Worm (Caenorhabditis elegans) whole organism, L3 larva: Measurements from ENCODE around the gene C55A6.3.

Experiments
- nhr-237 ChIP-seq: fragments of 150-350 bp; optimal IDR thresholded peaks from 2 replicates; lab custom pipeline; 2014; ENCODE audit warnings: missing biosample characterization, missing genetic modification characterization
- snpc-4 ChIP-seq: fragments of 150-350 bp; optimal IDR thresholded peaks from 2 replicates; lab custom pipeline; 2014; ENCODE audit warnings: missing biosample characterization, missing genetic modification characterization
- tbx-2 ChIP-seq: sonication (generic microtip); optimal IDR thresholded peaks from 2 replicates; lab custom pipeline; 2016; ENCODE audit warnings: mild to moderate bottlenecking, missing genetic modification characterization, missing compliant biosample characterization
- unc-39 ChIP-seq: sonication (generic microtip); optimal IDR thresholded peaks from 4 replicates; lab custom pipeline; 2017; ENCODE audit warnings: missing biosample characterization, missing genetic modification characterization
- unc-62 ChIP-seq: fragments of 150-350 bp; sonication (generic microtip); optimal IDR thresholded peaks from 4 replicates; lab custom pipeline; 2014; ENCODE audit warnings: missing biosample characterization, missing genetic modification reagents, missing genetic modification characterization
- ztf-11 ChIP-seq: fragments of 150-350 bp; optimal IDR thresholded peaks from 2 replicates; lab custom pipeline; 2014; ENCODE audit warnings: missing biosample characterization, missing genetic modification characterization

DNA sequence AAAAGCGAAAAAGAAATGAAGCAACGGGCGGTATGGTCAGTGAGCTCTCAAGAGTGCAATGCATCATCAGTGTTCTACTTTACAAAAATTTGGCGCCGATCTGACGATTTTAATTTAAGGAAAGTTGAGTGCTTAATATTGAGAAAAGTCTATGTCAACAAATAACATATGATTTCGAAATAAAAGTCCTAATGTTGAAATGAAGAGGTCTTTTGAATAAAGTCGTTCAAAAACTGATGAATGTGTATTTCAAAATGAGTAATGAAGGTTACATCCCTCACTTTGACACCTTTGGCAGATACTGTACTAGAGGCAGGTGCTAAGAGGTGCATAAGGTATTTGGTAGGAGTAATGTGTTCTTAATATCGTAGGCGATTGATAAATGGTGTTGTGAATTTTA is 15.9 kb downstream of the C55A6.3 start:
- no peak for TF ChIP-seq unc-62 (GFP tag; lab: Kevin White, UChicago)
- no peak for TF ChIP-seq tbx-2
- no peak for TF ChIP-seq nhr-237 (tag; lab: Kevin White, UChicago)
- TF ChIP-seq snpc-4 (tag; lab: Kevin White, UChicago), result no peak
- TF ChIP-seq ztf-11, result no peak
- no peak for TF ChIP-seq unc-39 (tag; lab: Kevin White, UChicago)
